Fruit fly (Drosophila melanogaster): ENCODE results near the gene CG15021.

Gene CG15021

DNA sequence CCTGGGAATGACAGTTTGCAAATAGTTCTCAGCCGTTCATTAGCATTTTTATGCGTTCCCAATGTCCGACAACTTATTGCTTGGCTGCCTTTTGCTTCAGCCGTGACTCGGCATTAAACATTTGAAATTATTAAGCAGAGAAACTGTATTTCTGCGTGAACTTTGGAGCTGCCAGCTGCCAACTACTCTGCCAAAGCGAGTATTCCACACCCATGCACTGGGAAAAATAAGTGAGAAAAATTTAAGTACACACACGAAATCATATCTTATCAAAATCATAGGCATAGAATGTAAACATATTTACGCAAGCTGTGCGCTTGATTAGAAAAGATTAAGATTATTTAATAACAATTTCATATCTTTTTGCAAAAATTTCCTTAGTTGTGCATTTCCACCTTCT is 23.5 kb upstream of the CG15021 start (continued):
- peak; percentile 34 for TF ChIP-seq CG4424 (GFP tag; optimal IDR thresholded peaks at IDR 0.05)
- no peak for TF ChIP-seq Nf-YA (GFP tag; IDR thresholded peaks at IDR 0.05)
- TF ChIP-seq sna (GFP tag; IDR thresholded peaks at IDR 0.05; ENCODE audit: partially characterized antibody): no peak
- TF ChIP-seq CG2129 (GFP tag; IDR thresholded peaks at IDR 0.05; ENCODE audit: partially characterized antibody): no peak
- TF ChIP-seq fru (optimal IDR thresholded peaks at IDR 0.05): no peak
- TF ChIP-seq CG7271 (tag; optimal IDR thresholded peaks at IDR 0.05): no peak
- TF ChIP-seq CG17359 (tag; optimal IDR thresholded peaks at IDR 0.05): peak; percentile 26
- TF ChIP-seq Sry-δ (GFP tag; optimal IDR thresholded peaks at IDR 0.05): no peak
- TF ChIP-seq CG5245 (GFP tag; optimal IDR thresholded peaks at IDR 0.05): no peak
- TF ChIP-seq Gug (GFP tag; IDR thresholded peaks at IDR 0.05): peak; percentile 23; the same call in 1 of the 4 replicates
- TF ChIP-seq CG14441 (GFP tag; IDR thresholded peaks at IDR 0.05): peak; percentile 74
- no peak for TF ChIP-seq sim (GFP tag; IDR thresholded peaks at IDR 0.05)
- TF ChIP-seq CG6254 (GFP tag; optimal IDR thresholded peaks at IDR 0.05): no peak
- peak; percentile 27 for TF ChIP-seq CG1233 (GFP tag; optimal IDR thresholded peaks at IDR 0.05)
- TF ChIP-seq CG7357 (GFP tag; IDR thresholded peaks at IDR 0.05): peak; percentile 65
- TF ChIP-seq chm (GFP tag; IDR thresholded peaks at IDR 0.05): no peak
- no peak for TF ChIP-seq CG7928 (GFP tag; optimal IDR thresholded peaks at IDR 0.05)
- peak; percentile 61; the same call in 1 of the 2 replicates for TF ChIP-seq HLH3B (GFP tag; IDR thresholded peaks at IDR 0.05)
- TF ChIP-seq dmrt11E (tag; optimal IDR thresholded peaks at IDR 0.05): no peak
- TF ChIP-seq esg (GFP tag; conservative IDR thresholded peaks at IDR 0.05): peak; percentile 50
- TF ChIP-seq Myb (GFP tag; optimal IDR thresholded peaks at IDR 0.05): no peak
- no peak for TF ChIP-seq CG10462 (GFP tag; optimal IDR thresholded peaks at IDR 0.05)
- TF ChIP-seq mam (GFP tag; optimal IDR thresholded peaks at IDR 0.05): peak; percentile 60
- no peak for TF ChIP-seq toy (GFP tag; IDR thresholded peaks at IDR 0.05)
- TF ChIP-seq CG3281 (GFP tag; optimal IDR thresholded peaks at IDR 0.05): no peak
- no peak for TF ChIP-seq pan (optimal IDR thresholded peaks at IDR 0.05)
- peak in 1 of 2 experiments; percentile 84 for TF ChIP-seq pan (GFP tag; optimal IDR thresholded peaks at IDR 0.05 in 1 of 2, IDR thresholded peaks at IDR 0.05 in 1 of 2)
- no peak for TF ChIP-seq CG1832 (GFP tag; optimal IDR thresholded peaks at IDR 0.05)
- TF ChIP-seq CG7987 (GFP tag; optimal IDR thresholded peaks at IDR 0.05): peak; percentile 5
- TF ChIP-seq Bteb2 (GFP tag; optimal IDR thresholded peaks at IDR 0.05): peak; percentile 9
- TF ChIP-seq sd (tag; optimal IDR thresholded peaks at IDR 0.05): peak; percentile 58
- TF ChIP-seq CG9609 (GFP tag; optimal IDR thresholded peaks at IDR 0.05): peak; percentile 31
- TF ChIP-seq Dp (GFP tag; optimal IDR thresholded peaks at IDR 0.05): no peak
- peak; percentile 49 for TF ChIP-seq unpg (GFP tag; optimal IDR thresholded peaks at IDR 0.05)
- TF ChIP-seq cato (GFP tag; optimal IDR thresholded peaks at IDR 0.05; ENCODE audit: borderline replicate concordance): no peak
- peak; percentile 59 for TF ChIP-seq wdn (GFP tag; IDR thresholded peaks at IDR 0.05)
- TF ChIP-seq CG16863 (GFP tag; optimal IDR thresholded peaks at IDR 0.05): no peak
- peak; percentile 19 for TF ChIP-seq CG18619 (GFP tag; optimal IDR thresholded peaks at IDR 0.05)
- TF ChIP-seq NK7.1 (GFP tag; optimal IDR thresholded peaks at IDR 0.05): no peak
- TF ChIP-seq MESR4 (GFP tag; optimal IDR thresholded peaks at IDR 0.05): no peak
- peak; percentile 84 for TF ChIP-seq Rfx (GFP tag; IDR thresholded peaks at IDR 0.05)
- no peak for TF ChIP-seq Stat92E (GFP tag; optimal IDR thresholded peaks at IDR 0.05)
- TF ChIP-seq tna (GFP tag; IDR thresholded peaks at IDR 0.05; ENCODE audit: partially characterized antibody): no peak
- TF ChIP-seq crp (GFP tag; optimal IDR thresholded peaks at IDR 0.05): no peak
- TF ChIP-seq ttk (GFP tag; IDR thresholded peaks at IDR 0.05): peak; percentile 65
- no peak for TF ChIP-seq CG3407 (GFP tag; optimal IDR thresholded peaks at IDR 0.05)
- TF ChIP-seq ham (GFP tag; IDR thresholded peaks at IDR 0.05): no peak
- TF ChIP-seq Mes4 (GFP tag; optimal IDR thresholded peaks at IDR 0.05): no peak
- no peak for TF ChIP-seq gsb-n (tag; optimal IDR thresholded peaks at IDR 0.05)
- TF ChIP-seq CG11696 (GFP tag; IDR thresholded peaks at IDR 0.05): peak; percentile 35; the same call in 1 of the 2 replicates
- peak; percentile 48 for TF ChIP-seq CG13894 (tag; optimal IDR thresholded peaks at IDR 0.05)
